Worm (Caenorhabditis elegans): Measurements from ENCODE around the gene noca-2.
A peak's percentile ranks its signal among the peaks of the same experiment; 100 is the strongest.

Gene noca-2

DNA sequence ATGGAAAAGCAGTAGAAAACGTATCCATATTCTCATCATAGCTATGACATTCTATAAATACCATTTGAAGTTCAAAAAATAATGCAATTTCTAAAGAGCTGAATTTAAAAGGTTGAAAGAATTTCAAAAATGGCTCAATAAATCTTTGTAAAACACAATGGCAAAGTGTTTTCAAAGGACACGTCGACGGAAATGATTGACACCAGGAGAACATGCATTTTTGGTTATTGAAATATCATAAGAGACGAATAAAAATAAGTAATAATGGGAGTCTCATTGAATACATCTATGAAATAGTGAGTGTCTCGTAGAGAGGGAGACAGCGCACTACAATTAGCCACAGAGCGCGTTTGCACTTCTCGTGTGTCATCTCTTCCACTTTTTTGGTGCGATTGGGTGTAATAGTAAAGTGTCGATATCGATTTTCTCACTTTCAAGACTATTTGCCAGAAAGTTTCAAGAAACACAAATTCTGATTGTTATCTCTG, 10.4 kb upstream of the noca-2 start, which contains the start of gene T04F8.2 (continued):
- TF ChIP-seq tag-97 (GFP tag; IDR thresholded peaks at IDR 0.05) = no peak

DNA sequence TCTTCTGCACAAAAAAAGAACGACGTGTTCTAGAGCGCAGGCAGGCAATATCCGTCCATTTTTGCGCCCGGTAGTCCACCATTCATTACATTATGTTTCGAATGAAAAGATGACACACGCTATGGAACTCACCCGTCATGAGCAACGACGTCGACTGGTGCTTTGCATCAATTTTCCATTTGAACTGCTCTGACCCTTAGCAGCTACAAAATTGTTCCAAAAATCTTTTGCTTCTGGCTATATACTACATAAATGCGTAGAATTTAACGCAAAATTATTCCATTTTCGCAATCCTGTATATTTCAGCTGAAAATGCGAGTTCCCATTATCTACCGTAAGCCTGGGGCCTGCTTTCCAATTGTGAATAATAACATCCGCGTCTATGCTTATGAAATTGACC, 8.6 kb upstream of the noca-2 start, which contains the start of gene T04F8.3:
T04F8.3 (plus strand) TSS at position 301 of the 400 bp plus-strand sequence.
- TF ChIP-seq mes-2 (tag; optimal IDR thresholded peaks at IDR 0.05; ENCODE audit: poor library complexity, severe bottlenecking) (no peak), unc-62 (GFP tag; optimal IDR thresholded peaks at IDR 0.05 in 1 of 2) (no peak), unc-62 (tag; optimal IDR thresholded peaks at IDR 0.05) (no peak), nhr-6 (tag; optimal IDR thresholded peaks at IDR 0.05) (no peak), daf-19 (GFP tag; conservative IDR thresholded peaks at IDR 0.05) (no peak), pqm-1 (tag; optimal IDR thresholded peaks at IDR 0.05) (no peak), Y105C5A.15 (GFP tag; IDR thresholded peaks at IDR 0.05) (no peak), zfp-3 (GFP tag; conservative IDR thresholded peaks at IDR 0.05) (no peak), arid-1 (GFP tag; conservative IDR thresholded peaks at IDR 0.05) (no peak), daf-12 (tag; optimal IDR thresholded peaks at IDR 0.05) (no peak), R02D3.7 (tag; optimal IDR thresholded peaks at IDR 0.05) (no peak), attf-4 (tag; optimal IDR thresholded peaks at IDR 0.05) (no peak), spr-1 (tag; optimal IDR thresholded peaks at IDR 0.05) (no peak), nhr-11 (tag; optimal IDR thresholded peaks at IDR 0.05) (no peak), fkh-10 (GFP tag; optimal IDR thresholded peaks at IDR 0.05) (no peak), jun-1 (tag; optimal IDR thresholded peaks at IDR 0.05) (no peak), egl-27 (tag; optimal IDR thresholded peaks at IDR 0.05) (no peak), nhr-237 (tag; optimal IDR thresholded peaks at IDR 0.05) (no peak), Y48G9A.11 (GFP tag; IDR thresholded peaks at IDR 0.05) (no peak), ZK337.2 (GFP tag; IDR thresholded peaks at IDR 0.05) (no peak)

DNA sequence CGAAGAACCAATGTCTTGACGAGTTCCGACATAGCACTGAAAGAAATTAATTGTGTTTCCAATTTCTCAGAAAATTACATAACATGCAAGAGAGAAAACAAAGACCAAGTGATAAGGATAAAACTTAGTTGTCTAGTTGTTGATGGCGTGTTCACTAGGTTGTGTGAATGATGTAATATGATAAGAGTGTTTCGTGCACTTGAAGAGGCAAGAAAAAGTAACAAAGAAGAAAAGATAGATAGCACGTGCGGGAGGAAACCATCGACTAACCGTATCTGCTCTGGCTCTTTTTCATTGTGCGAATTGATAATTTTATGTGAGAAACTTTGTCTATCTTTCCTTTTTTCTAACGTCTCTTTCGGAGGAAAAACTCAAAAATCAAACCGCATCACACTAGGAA, 5.3 kb upstream of the noca-2 start, which contains the start of gene sfxn-1.5:
sfxn-1.5 (minus strand) TSS at position 36 of the 400 bp plus-strand sequence.
- peak; percentile 84 for TF ChIP-seq nhr-48 (tag; optimal IDR thresholded peaks at IDR 0.05)
- no peak for TF ChIP-seq daf-16 (GFP tag; optimal IDR thresholded peaks at IDR 0.05)
- TF ChIP-seq daf-16 (tag; optimal IDR thresholded peaks at IDR 0.05) = peak; percentile 98
- peak; percentile 97 for TF ChIP-seq pqm-1 (tag; optimal IDR thresholded peaks at IDR 0.05)
- TF ChIP-seq ztf-7 (tag; optimal IDR thresholded peaks at IDR 0.05) = peak; percentile 71
- peak; percentile 37 for TF ChIP-seq nhr-6 (tag; optimal IDR thresholded peaks at IDR 0.05)
- peak; percentile 75 for TF ChIP-seq lin-1 (GFP tag; IDR thresholded peaks at IDR 0.05)
- peak; percentile 90 for TF ChIP-seq nhr-77 (tag; optimal IDR thresholded peaks at IDR 0.05)
- no peak for TF ChIP-seq nhr-76 (tag; optimal IDR thresholded peaks at IDR 0.05)
- TF ChIP-seq hlh-30 (tag; optimal IDR thresholded peaks at IDR 0.05; ENCODE audit: insufficient read depth) = peak; percentile 16
- TF ChIP-seq ceh-44 (GFP tag; IDR thresholded peaks at IDR 0.05) = no peak
- TF ChIP-seq sdz-12 (GFP tag; optimal IDR thresholded peaks at IDR 0.05) = no peak
- no peak for TF ChIP-seq lin-15B (tag; optimal IDR thresholded peaks at IDR 0.05)
- peak; percentile 39 for TF ChIP-seq mes-2 (tag; optimal IDR thresholded peaks at IDR 0.05; ENCODE audit: poor library complexity, severe bottlenecking)
- peak; percentile 82 for TF ChIP-seq hlh-11 (tag; optimal IDR thresholded peaks at IDR 0.05)
- TF ChIP-seq F26F4.8 (GFP tag; conservative IDR thresholded peaks at IDR 0.05) = no peak
- peak in 1 of 2 experiments; percentile 32 for TF ChIP-seq lsy-2 (tag; optimal IDR thresholded peaks at IDR 0.05)
- no peak for TF ChIP-seq nhr-25 (tag; optimal IDR thresholded peaks at IDR 0.05; ENCODE audit: borderline replicate concordance, insufficient read depth)
- peak; percentile 60 for TF ChIP-seq php-3 (GFP tag; IDR thresholded peaks at IDR 0.05)
- peak; percentile 58 for TF ChIP-seq nhr-10 (tag; optimal IDR thresholded peaks at IDR 0.05)
- peak; percentile 63 for TF ChIP-seq mep-1 (tag; optimal IDR thresholded peaks at IDR 0.05)
- TF ChIP-seq pha-4 (GFP tag; IDR thresholded peaks at IDR 0.05) = peak; percentile 29; the same call in 1 of the 2 replicates
- no peak for TF ChIP-seq pha-4 (tag; optimal IDR thresholded peaks at IDR 0.05)
- peak in 1 of 2 experiments; percentile 83 for TF ChIP-seq mdl-1 (tag; optimal IDR thresholded peaks at IDR 0.05)
- TF ChIP-seq aha-1 (tag) = peak; percentile 32
- no peak for TF ChIP-seq fkh-10 (GFP tag; optimal IDR thresholded peaks at IDR 0.05)
- peak; percentile 90 for TF ChIP-seq nhr-28 (tag; optimal IDR thresholded peaks at IDR 0.05)
- no peak for TF ChIP-seq T26A8.4 (GFP tag; IDR thresholded peaks at IDR 0.05)
- peak; percentile 95 for TF ChIP-seq dmd-6 (GFP tag; IDR thresholded peaks at IDR 0.05)
- no peak for TF ChIP-seq ZK337.2 (GFP tag; IDR thresholded peaks at IDR 0.05)
- peak in 1 of 2 experiments; percentile 23 for TF ChIP-seq hif-1 (tag; optimal IDR thresholded peaks at IDR 0.05)
- TF ChIP-seq nhr-102 (tag; optimal IDR thresholded peaks at IDR 0.05) = peak; percentile 13
- no peak for TF ChIP-seq nhr-111 (GFP tag; optimal IDR thresholded peaks at IDR 0.05)
- TF ChIP-seq Y105C5A.15 (GFP tag; IDR thresholded peaks at IDR 0.05) = no peak

Data from whole organism, L4 larva.